Fruit fly (Drosophila melanogaster) whole organism, embryonic: ENCODE results near the gene CG43707.

Experiments used
- Aef1 ChIP-seq: fragments of 200-800 bp; sonication (Bioruptor generic); IDR thresholded peaks from 3 replicates; pipeline ENCODE4 v1.3.6; 2022; ENCODE audit warnings: missing biosample characterization, missing genetic modification characterization
- CG10267 ChIP-seq: fragments of 200-800 bp; sonication (Bioruptor generic); optimal IDR thresholded peaks from 2 replicates; lab custom pipeline; 2018; ENCODE audit warnings: missing biosample characterization, mild to moderate bottlenecking, missing genetic modification characterization, moderate library complexity
- CG11456 ChIP-seq: fragments of 200-800 bp; sonication (Bioruptor generic); IDR thresholded peaks from 3 replicates; pipeline ENCODE4 v1.3.6; 2022; ENCODE audit warnings: missing biosample characterization, missing genetic modification characterization
- CG11504 ChIP-seq: fragments of 200-800 bp; sonication (Bioruptor generic); optimal IDR thresholded peaks from 3 replicates; lab custom pipeline; 2019; ENCODE audit warnings: missing biosample characterization, mild to moderate bottlenecking, missing genetic modification characterization, moderate library complexity
- CG11695 ChIP-seq: fragments of 200-800 bp; sonication (Bioruptor generic); IDR thresholded peaks from 3 replicates; pipeline ENCODE4 v1.3.6; 2022; ENCODE audit warnings: missing biosample characterization, missing genetic modification characterization
- CG12391 ChIP-seq: fragments of 200-800 bp; sonication (Bioruptor generic); optimal IDR thresholded peaks from 3 replicates; lab custom pipeline; 2018; ENCODE audit warnings: missing biosample characterization, mild to moderate bottlenecking, missing genetic modification characterization, moderate library complexity
- CG17361 ChIP-seq: fragments of 200-800 bp; sonication (Bioruptor generic); IDR thresholded peaks from 3 replicates; pipeline ENCODE4 v1.3.6; 2022; ENCODE audit warnings: missing biosample characterization, missing genetic modification characterization
- CG18619 ChIP-seq: fragments of 200-800 bp; sonication (Bioruptor generic); optimal IDR thresholded peaks from 3 replicates; lab custom pipeline; 2017; ENCODE audit warnings: missing biosample characterization, mild to moderate bottlenecking, missing genetic modification characterization
- CG2202 ChIP-seq: fragments of 200-800 bp; sonication (Bioruptor generic); optimal IDR thresholded peaks from 2 replicates; lab custom pipeline; 2018; ENCODE audit warnings: missing biosample characterization, mild to moderate bottlenecking, missing genetic modification characterization
- CG30403 ChIP-seq: fragments of 200-800 bp; sonication (Bioruptor generic); optimal IDR thresholded peaks from 3 replicates; lab custom pipeline; 2016; ENCODE audit warnings: missing biosample characterization, missing genetic modification characterization
- CG32772 ChIP-seq: fragments of 200-800 bp; sonication (Bioruptor generic); IDR thresholded peaks from 2 replicates; pipeline ENCODE4 v1.3.6; 2022; ENCODE audit warnings: missing biosample characterization, missing genetic modification characterization
- CG3281 ChIP-seq: fragments of 200-800 bp; sonication (Bioruptor generic); optimal IDR thresholded peaks from 3 replicates; lab custom pipeline; 2017; ENCODE audit warnings: missing biosample characterization, mild to moderate bottlenecking, missing genetic modification characterization
- CG33213 ChIP-seq: fragments of 200-800 bp; sonication (Bioruptor generic); optimal IDR thresholded peaks from 3 replicates; lab custom pipeline; 2016; ENCODE audit warnings: missing biosample characterization, missing genetic modification characterization
- CG34376 ChIP-seq: fragments of 200-800 bp; sonication (Bioruptor generic); optimal IDR thresholded peaks from 2 replicates; lab custom pipeline; 2018; ENCODE audit warnings: missing biosample characterization, mild to moderate bottlenecking, missing genetic modification characterization
- CG4360 ChIP-seq: fragments of 200-800 bp; sonication (Bioruptor generic); IDR thresholded peaks from 2 replicates; pipeline ENCODE4 v1.3.6; 2022; ENCODE audit warnings: missing biosample characterization, missing genetic modification characterization
- CG4404 ChIP-seq: fragments of 200-800 bp; sonication (Bioruptor generic); IDR thresholded peaks from 2 replicates; pipeline ENCODE4 v1.3.6; 2022; ENCODE audit warnings: missing biosample characterization, missing genetic modification characterization
- CG5245 ChIP-seq: fragments of 200-800 bp; sonication (Bioruptor generic); optimal IDR thresholded peaks from 3 replicates; lab custom pipeline; 2016; ENCODE audit warnings: missing biosample characterization, missing genetic modification characterization
- CG6689 ChIP-seq: fragments of 200-800 bp; sonication (Bioruptor generic); IDR thresholded peaks from 2 replicates; pipeline ENCODE4 v1.3.6; 2022; ENCODE audit warnings: missing biosample characterization, missing genetic modification characterization
- CG6791 ChIP-seq: fragments of 200-800 bp; sonication (Bioruptor generic); IDR thresholded peaks from 3 replicates; pipeline ENCODE4 v1.3.6; 2022; ENCODE audit warnings: missing biosample characterization, missing genetic modification characterization; ENCODE audit not compliant: partially characterized antibody
- CG9215 ChIP-seq: fragments of 200-800 bp; sonication (Bioruptor generic); IDR thresholded peaks from 2 replicates; pipeline ENCODE4 v1.3.6; 2022; ENCODE audit warnings: missing biosample characterization, missing genetic modification characterization
- CG9876 ChIP-seq: fragments of 200-800 bp; sonication (Bioruptor generic); optimal IDR thresholded peaks from 2 replicates; lab custom pipeline; 2016; ENCODE audit warnings: missing biosample characterization, missing genetic modification characterization
- Chrac-16 ChIP-seq: fragments of 200-800 bp; sonication (Bioruptor generic); optimal IDR thresholded peaks from 3 replicates; lab custom pipeline; 2016; ENCODE audit warnings: missing biosample characterization, missing genetic modification characterization
- D ChIP-seq, 2 experiments: fragments of 200-800 bp in 1 of 2; fragments of >200 bp in 1 of 2; sonication (Bioruptor generic) in 1 of 2; optimal IDR thresholded peaks; 2 replicates in 1 of 2; 3 replicates in 1 of 2; lab custom pipeline; 2017; ENCODE audit warnings: mild to moderate bottlenecking in 1 of 2, missing biosample characterization in 1 of 2, missing genetic modification characterization in 1 of 2, missing genetic modification reagents in 1 of 2
- D19B ChIP-seq: fragments of 200-800 bp; sonication (Bioruptor generic); optimal IDR thresholded peaks from 2 replicates; lab custom pipeline; 2017; ENCODE audit warnings: missing biosample characterization, mild to moderate bottlenecking, missing genetic modification characterization
- Ets65A ChIP-seq: fragments of 200-800 bp; sonication (Bioruptor generic); peaks from one replicate; lab custom pipeline; 2016; ENCODE audit warnings: missing biosample characterization, missing genetic modification characterization
- Fer1 ChIP-seq: fragments of 200-800 bp; sonication (Bioruptor generic); optimal IDR thresholded peaks from 2 replicates; lab custom pipeline; 2017; ENCODE audit warnings: missing biosample characterization, mild to moderate bottlenecking, missing genetic modification characterization
- H15 ChIP-seq: fragments of 200-800 bp; sonication (Bioruptor generic); IDR thresholded peaks from 3 replicates; pipeline ENCODE4 v1.3.6; 2022; ENCODE audit warnings: missing biosample characterization, missing genetic modification characterization
- H2.0 ChIP-seq: fragments of 200-800 bp; sonication (Bioruptor generic); IDR thresholded peaks from 2 replicates; pipeline ENCODE4 v1.3.6; 2022; ENCODE audit warnings: missing biosample characterization, missing genetic modification characterization
- Hsf ChIP-seq: fragments of 200-800 bp; sonication (Bioruptor generic); optimal IDR thresholded peaks from 3 replicates; lab custom pipeline; 2016; ENCODE audit warnings: missing biosample characterization, missing genetic modification characterization
- Lim3 ChIP-seq: fragments of 200-800 bp; sonication (Bioruptor generic); IDR thresholded peaks from 2 replicates; pipeline ENCODE4 v1.3.6; 2022; ENCODE audit warnings: missing biosample characterization, missing genetic modification characterization
- Med ChIP-seq: fragments of 200-800 bp; sonication (Bioruptor generic); peaks from one replicate; lab custom pipeline; 2016; ENCODE audit warnings: missing biosample characterization, missing genetic modification characterization, mild to moderate bottlenecking, inconsistent platforms, moderate library complexity
- NfI ChIP-seq: fragments of 200-800 bp; sonication (Bioruptor generic); optimal IDR thresholded peaks from 3 replicates; lab custom pipeline; 2018; ENCODE audit warnings: missing biosample characterization, mild to moderate bottlenecking, missing genetic modification characterization, moderate library complexity
- Opbp ChIP-seq: fragments of 200-800 bp; sonication (Bioruptor generic); IDR thresholded peaks from 3 replicates; pipeline ENCODE4 v1.3.6; 2022; ENCODE audit warnings: missing biosample characterization, missing genetic modification characterization; ENCODE audit not compliant: partially characterized antibody
- Ssrp ChIP-seq: fragments of 200-800 bp; sonication (Bioruptor generic); optimal IDR thresholded peaks from 2 replicates; lab custom pipeline; 2018; ENCODE audit warnings: missing biosample characterization, mild to moderate bottlenecking, missing genetic modification characterization, moderate library complexity
- Trl ChIP-seq, 3 experiments: fragments of >200 bp in 2 of 3; fragments of 200-800 bp in 1 of 3; sonication (Bioruptor generic) in 1 of 3; optimal IDR thresholded peaks; 2 replicates in 1 of 3; 3 replicates in 2 of 3; lab custom pipeline; 2016 to 2017; ENCODE audit warnings: missing biosample characterization in 1 of 3, missing genetic modification characterization in 1 of 3
- Usf ChIP-seq: fragments of 200-800 bp; sonication (Bioruptor generic); optimal IDR thresholded peaks from 2 replicates; lab custom pipeline; 2017; ENCODE audit warnings: missing genotype, missing biosample characterization, missing genetic modification characterization
- Vsx1 ChIP-seq: fragments of 200-800 bp; sonication (Bioruptor generic); optimal IDR thresholded peaks from 2 replicates; lab custom pipeline; 2017; ENCODE audit warnings: missing biosample characterization, mild to moderate bottlenecking, missing genetic modification characterization, missing genetic modification reagents
- bbx ChIP-seq: fragments of 200-800 bp; sonication (Bioruptor generic); IDR thresholded peaks from 2 replicates; pipeline ENCODE4 v1.3.6; 2022; ENCODE audit warnings: missing biosample characterization, missing genetic modification characterization; ENCODE audit not compliant: partially characterized antibody
- danr ChIP-seq: fragments of 200-800 bp; sonication (Bioruptor generic); IDR thresholded peaks from 2 replicates; pipeline ENCODE4 v1.3.6; 2022; ENCODE audit warnings: missing biosample characterization, missing genetic modification characterization
- emc ChIP-seq: fragments of 200-800 bp; sonication (Bioruptor generic); optimal IDR thresholded peaks from 2 replicates; lab custom pipeline; 2016; ENCODE audit warnings: missing biosample characterization, missing genetic modification characterization
- gsb-n ChIP-seq: fragments of 200-800 bp; sonication (Bioruptor generic); optimal IDR thresholded peaks from 3 replicates; lab custom pipeline; 2018; ENCODE audit warnings: missing biosample characterization, mild to moderate bottlenecking, missing genetic modification characterization
- jigr1 ChIP-seq: fragments of 200-800 bp; sonication (Bioruptor generic); IDR thresholded peaks from 3 replicates; pipeline ENCODE4 v1.3.6; 2022; ENCODE audit warnings: missing biosample characterization, missing genetic modification characterization
- pan ChIP-seq, 4 experiments: fragments of >200 bp in 3 of 4; fragments of 200-800 bp in 1 of 4; sonication (Bioruptor generic) in 1 of 4; optimal IDR thresholded peaks in 3 of 4; IDR thresholded peaks in 1 of 4; 2 replicates each; pipeline versions ENCODE4 v1.3.6 to Lab custom; 2017 to 2022; ENCODE audit warnings: missing biosample characterization in 2 of 4, missing genetic modification characterization in 2 of 4, mixed read lengths in 1 of 4
- slbo ChIP-seq: fragments of 200-800 bp; sonication (Bioruptor generic); IDR thresholded peaks from 2 replicates; pipeline ENCODE4 v1.3.6; 2022; ENCODE audit warnings: missing biosample characterization, missing genetic modification characterization
- slp2 ChIP-seq: fragments of 200-800 bp; sonication (Bioruptor generic); optimal IDR thresholded peaks from 2 replicates; lab custom pipeline; 2016; ENCODE audit warnings: missing biosample characterization, missing genetic modification characterization
- tin ChIP-seq: fragments of 200-800 bp; sonication (Bioruptor generic); optimal IDR thresholded peaks from 3 replicates; lab custom pipeline; 2016; ENCODE audit warnings: missing biosample characterization, missing genetic modification characterization
- twi ChIP-seq: fragments of 200-800 bp; optimal IDR thresholded peaks from 2 replicates; lab custom pipeline; 2019; ENCODE audit warnings: missing biosample characterization, mild to moderate bottlenecking, missing genetic modification characterization, moderate library complexity
- wek ChIP-seq: fragments of 200-800 bp; sonication (Bioruptor generic); optimal IDR thresholded peaks from 3 replicates; lab custom pipeline; 2018; ENCODE audit warnings: missing biosample characterization, mild to moderate bottlenecking, missing genetic modification characterization, moderate library complexity

Gene CG43707

DNA sequence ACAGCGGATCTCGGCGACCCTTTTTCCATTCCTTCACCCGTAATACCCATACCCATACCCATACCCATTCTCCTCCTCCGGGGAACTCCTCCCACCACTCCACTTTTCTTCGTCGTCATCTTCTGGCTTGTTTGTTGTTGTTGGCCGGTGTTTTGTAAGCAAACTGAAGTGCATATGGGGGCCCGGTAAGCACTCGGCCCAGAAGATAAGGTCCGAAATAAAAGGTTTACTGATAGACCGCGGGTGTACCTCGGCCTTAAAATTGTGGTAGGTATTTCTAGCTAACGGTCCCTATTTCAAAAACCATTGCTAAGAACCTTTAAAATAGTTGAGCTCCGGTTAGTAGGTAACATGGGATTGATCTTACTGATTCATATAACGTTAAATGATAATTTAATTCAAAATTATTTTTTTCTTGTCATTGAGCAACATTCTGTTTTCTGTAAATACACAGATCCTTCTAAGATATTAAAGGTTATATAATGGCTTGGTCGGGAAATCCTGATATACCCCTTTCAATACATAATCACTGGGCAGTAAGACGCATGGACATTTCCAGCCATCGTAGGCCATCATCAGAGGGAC is 18.8 kb downstream of the CG43707 start (continued):
- TF ChIP-seq bbx (no peak), H15 (0 out of 3 replicates have a peak, but pooled peaks have one; percentile 38), CG11456 (peak; percentile 53; the same call in 1 of the 3 replicates), CG33213 (peak; percentile 15), CG2202 (tag; lab: Kevin White, UChicago) (peak; percentile 2), jigr1 (GFP tag; lab: Robert Waterston, UW) (no peak), CG5245 (GFP tag; lab: Kevin White, UChicago) (peak; percentile 24), CG4404 (peak; percentile 82), wek (GFP tag; lab: Kevin White, UChicago) (no peak), Ssrp (tag; lab: Kevin White, UChicago) (peak; percentile 47), CG3281 (GFP tag; lab: Kevin White, UChicago) (peak; percentile 1), CG6689 (peak; percentile 77), CG10267 (tag; lab: Kevin White, UChicago) (peak; percentile 52), Ets65A (peak; percentile 71), tin (GFP tag; lab: Kevin White, UChicago) (peak; percentile 15), CG9876 (GFP tag; lab: Kevin White, UChicago) (no peak), CG11695 (GFP tag; lab: Robert Waterston, UW) (0 out of 3 replicates have a peak, but pooled peaks have one; percentile 13), twi (tag; lab: Kevin White, UChicago) (peak; percentile 47), Aef1 (GFP tag; lab: Robert Waterston, UW) (no peak), slbo (GFP tag; lab: Robert Waterston, UW) (0 out of 2 replicates have a peak, but pooled peaks have one; percentile 30), pan (optimal IDR thresholded peaks at IDR 0.05; lab: Kevin White, UChicago) (peak in 1 of 2 experiments; percentile 76), pan (GFP tag; optimal IDR thresholded peaks at IDR 0.05 in 1 of 2, IDR thresholded peaks at IDR 0.05 in 1 of 2) (peak in 1 of 2 experiments; percentile 33), Usf (GFP tag; lab: Kevin White, UChicago) (peak; percentile 18), CG11504 (tag; lab: Kevin White, UChicago) (peak; percentile 58), H2.0 (GFP tag; lab: Robert Waterston, UW) (no peak), CG18619 (peak; percentile 13), Chrac-16 (GFP tag; lab: Kevin White, UChicago) (peak; percentile 54), CG6791 (GFP tag; lab: Robert Waterston, UW) (no peak), CG12391 (tag; lab: Kevin White, UChicago) (peak; percentile 62), D19B (peak; percentile 95), CG9215 (GFP tag; lab: Robert Waterston, UW) (0 out of 2 replicates have a peak, but pooled peaks have one; percentile 13), CG32772 (GFP tag; lab: Robert Waterston, UW) (0 out of 2 replicates have a peak, but pooled peaks have one; percentile 44), Fer1 (no peak), Med (peak; percentile 46), CG34376 (GFP tag; lab: Kevin White, UChicago) (no peak), Vsx1 (no peak), Opbp (GFP tag; lab: Robert Waterston, UW) (0 out of 3 replicates have a peak, but pooled peaks have one; percentile 15), CG17361 (GFP tag; lab: Robert Waterston, UW) (peak; percentile 13; the same call in 1 of the 3 replicates), CG4360 (peak; percentile 89), Trl (optimal IDR thresholded peaks at IDR 0.05; lab: Kevin White, UChicago) (no peak), Trl (GFP tag; optimal IDR thresholded peaks at IDR 0.05; lab: Kevin White, UChicago) (no peak), Lim3 (GFP tag; lab: Robert Waterston, UW) (no peak), D (optimal IDR thresholded peaks at IDR 0.05; lab: Kevin White, UChicago) (no peak), D (GFP tag; optimal IDR thresholded peaks at IDR 0.05; lab: Kevin White, UChicago) (peak; percentile 13), danr (GFP tag; lab: Robert Waterston, UW) (0 out of 2 replicates have a peak, but pooled peaks have one; percentile 25), gsb-n (tag; lab: Kevin White, UChicago) (peak; percentile 12), Hsf (peak; percentile 29), emc (GFP tag; lab: Kevin White, UChicago) (no peak), NfI (no peak), CG30403 (GFP tag; lab: Kevin White, UChicago) (peak; percentile 33), slp2 (peak; percentile 54)
